Worm (Caenorhabditis elegans) whole organism, early embryonic: Measurements from ENCODE around the gene F56D5.6.

Experiments
- B0310.2 ChIP-seq: sonication (generic microtip); optimal IDR thresholded peaks from 2 replicates; lab custom pipeline; 2016; ENCODE audit warnings: mild to moderate bottlenecking, missing genetic modification characterization, missing compliant biosample characterization
- F13C5.2 ChIP-seq: sonication (generic microtip); optimal IDR thresholded peaks from 2 replicates; lab custom pipeline; 2017; ENCODE audit warnings: mild to moderate bottlenecking, missing genetic modification characterization, inconsistent platforms, missing compliant biosample characterization
- aly-1 ChIP-seq: sonication (generic microtip); optimal IDR thresholded peaks from 2 replicates; lab custom pipeline; 2016; ENCODE audit warnings: missing genetic modification characterization, missing compliant biosample characterization
- ama-1 ChIP-seq: fragments of 150-350 bp; optimal IDR thresholded peaks from 2 replicates; lab custom pipeline; 2014
- ceh-13 ChIP-seq: fragments of 200-800 bp; sonication (Bioruptor generic); optimal IDR thresholded peaks from 2 replicates; lab custom pipeline; 2018; ENCODE audit warnings: mild to moderate bottlenecking, missing genetic modification characterization, missing compliant biosample characterization
- ets-7 ChIP-seq: sonication (generic microtip); optimal IDR thresholded peaks from 2 replicates; lab custom pipeline; 2016; ENCODE audit warnings: missing genotype, missing genetic modification characterization, missing compliant biosample characterization
- flt-1 ChIP-seq: fragments of 200-800 bp; sonication (Bioruptor generic); IDR thresholded peaks from 2 replicates; pipeline ENCODE4 v1.3.6; 2022; ENCODE audit warnings: missing genetic modification characterization, missing compliant biosample characterization
- hmbx-1 ChIP-seq: sonication (generic microtip); optimal IDR thresholded peaks from 2 replicates; lab custom pipeline; 2016; ENCODE audit warnings: mild to moderate bottlenecking, missing genetic modification characterization, missing compliant biosample characterization
- hmg-4 ChIP-seq: fragments of 200-800 bp; sonication (Bioruptor generic); optimal IDR thresholded peaks from 2 replicates; lab custom pipeline; 2018; ENCODE audit warnings: mild to moderate bottlenecking, missing genetic modification characterization, missing compliant biosample characterization
- hnd-1 ChIP-seq: sonication (generic microtip); optimal IDR thresholded peaks from 2 replicates; lab custom pipeline; 2016; ENCODE audit warnings: missing genetic modification characterization, missing compliant biosample characterization
- scrt-1 ChIP-seq: fragments of 200-800 bp; sonication (Bioruptor generic); IDR thresholded peaks from 2 replicates; pipeline ENCODE4 v1.3.6; 2022; ENCODE audit warnings: missing genetic modification characterization, missing compliant biosample characterization
- tbx-11 ChIP-seq: fragments of 200-800 bp; sonication (Bioruptor generic); IDR thresholded peaks from 2 replicates; pipeline ENCODE4 v1.3.6; 2022; ENCODE audit warnings: missing genetic modification characterization, missing compliant biosample characterization
- tbx-37 ChIP-seq: fragments of 200-800 bp; sonication (Bioruptor generic); conservative IDR thresholded peaks from 2 replicates; pipeline ENCODE4 v1.3.6; 2022; ENCODE audit warnings: missing genetic modification reagents, missing genetic modification characterization, missing compliant biosample characterization
- tra-4 ChIP-seq: sonication (generic microtip); optimal IDR thresholded peaks from 2 replicates; lab custom pipeline; 2017; ENCODE audit warnings: missing genetic modification characterization, missing compliant biosample characterization

ce11 chrIV:9457400-9457799 lies 55.7 kb downstream of the F56D5.6 start, which contains the start of gene cutl-17:
- TF ChIP-seq ama-1 (lab: Kevin White, UChicago) (no peak), B0310.2 (tag; lab: Kevin White, UChicago) (no peak), ets-7 (tag; lab: Kevin White, UChicago) (no peak), tbx-11 (GFP tag; lab: Robert Waterston, UW) (no peak), aly-1 (tag; lab: Kevin White, UChicago) (no peak), hnd-1 (tag; lab: Kevin White, UChicago) (no peak), flt-1 (GFP tag; lab: Robert Waterston, UW) (no peak), hmg-4 (GFP tag; lab: Kevin White, UChicago) (no peak), tra-4 (no peak), scrt-1 (GFP tag; lab: Robert Waterston, UW) (no peak), hmbx-1 (tag; lab: Kevin White, UChicago) (no peak), F13C5.2 (tag; lab: Kevin White, UChicago) (no peak), ceh-13 (GFP tag; lab: Kevin White, UChicago) (no peak), tbx-37 (GFP tag; lab: Robert Waterston, UW) (no peak)
